Fruit fly (Drosophila melanogaster): ENCODE results near the gene per.

Gene per

dm6 chrX:2659430-2660075 is 25.8 kb upstream of the per start (continued):
- TF ChIP-seq zfh1 (GFP tag; IDR thresholded peaks at IDR 0.05) (0 out of 3 replicates have a peak, but pooled peaks have one; percentile 3), CG6765 (GFP tag; optimal IDR thresholded peaks at IDR 0.05) (no peak), CG15479 (GFP tag; optimal IDR thresholded peaks at IDR 0.05) (no peak), p53 (GFP tag; optimal IDR thresholded peaks at IDR 0.05) (no peak), Dfd (GFP tag; optimal IDR thresholded peaks at IDR 0.05) (no peak), D (optimal IDR thresholded peaks at IDR 0.05) (no peak), D (GFP tag; optimal IDR thresholded peaks at IDR 0.05) (no peak), crc (GFP tag; optimal IDR thresholded peaks at IDR 0.05) (no peak), BtbVII (GFP tag; optimal IDR thresholded peaks at IDR 0.05) (no peak), Ravus (GFP tag; IDR thresholded peaks at IDR 0.05) (no peak), CG33213 (GFP tag; optimal IDR thresholded peaks at IDR 0.05) (no peak), CG12071 (GFP tag; optimal IDR thresholded peaks at IDR 0.05) (no peak), gsb (GFP tag; IDR thresholded peaks at IDR 0.05) (no peak), hkb (optimal IDR thresholded peaks at IDR 0.05) (no peak), hkb (GFP tag; IDR thresholded peaks at IDR 0.05) (no peak), CG7357 (GFP tag; IDR thresholded peaks at IDR 0.05) (no peak)

dm6 chrX:2661758-2662157 is 23.6 kb upstream of the per start:
- TF ChIP-seq crol (GFP tag; IDR thresholded peaks at IDR 0.05) (peak; percentile 81), CG6813 (GFP tag; optimal IDR thresholded peaks at IDR 0.05) (no peak), sens (GFP tag) (peak; percentile 49), tll (GFP tag; optimal IDR thresholded peaks at IDR 0.05) (no peak), ci (GFP tag; IDR thresholded peaks at IDR 0.05) (0 out of 3 replicates have a peak, but pooled peaks have one; percentile 43), CG8290 (GFP tag; optimal IDR thresholded peaks at IDR 0.05) (no peak), CG8290 (tag; optimal IDR thresholded peaks at IDR 0.05) (peak in 1 of 2 experiments; percentile 6), gsb (GFP tag; IDR thresholded peaks at IDR 0.05) (no peak), CG31365 (tag; optimal IDR thresholded peaks at IDR 0.05) (no peak), Drgx (GFP tag; IDR thresholded peaks at IDR 0.05) (no peak), CG1603 (tag; optimal IDR thresholded peaks at IDR 0.05) (no peak), slou (GFP tag; optimal IDR thresholded peaks at IDR 0.05) (no peak), sna (GFP tag; IDR thresholded peaks at IDR 0.05; ENCODE audit: partially characterized antibody) (no peak)

dm6 chrX:2662540-2663133 is 22.7 kb upstream of the per start:
- TF ChIP-seq CG4707 (GFP tag; optimal IDR thresholded peaks at IDR 0.05) (no peak), jing (GFP tag; optimal IDR thresholded peaks at IDR 0.05) (no peak), zfh1 (GFP tag; IDR thresholded peaks at IDR 0.05) (0 out of 3 replicates have a peak, but pooled peaks have one; percentile 12), pan (optimal IDR thresholded peaks at IDR 0.05) (no peak), pan (GFP tag; optimal IDR thresholded peaks at IDR 0.05 in 1 of 2, IDR thresholded peaks at IDR 0.05 in 1 of 2) (peak in 1 of 2 experiments; percentile 7)

dm6 chrX:2663416-2663815 is 22.0 kb upstream of the per start:
- TF ChIP-seq nerfin-1 (tag; optimal IDR thresholded peaks at IDR 0.05) (no peak), Doc3 (GFP tag; IDR thresholded peaks at IDR 0.05; ENCODE audit: partially characterized antibody) (no peak), Dip3 (GFP tag; optimal IDR thresholded peaks at IDR 0.05) (no peak), CG4360 (GFP tag; IDR thresholded peaks at IDR 0.05) (no peak), Med (GFP tag) (peak; percentile 35), CG11398 (GFP tag; optimal IDR thresholded peaks at IDR 0.05) (no peak), CG2120 (GFP tag; optimal IDR thresholded peaks at IDR 0.05) (peak; percentile 2), CG8765 (GFP tag; IDR thresholded peaks at IDR 0.05) (no peak), tll (GFP tag; optimal IDR thresholded peaks at IDR 0.05) (no peak), CG13296 (GFP tag; optimal IDR thresholded peaks at IDR 0.05) (peak; percentile 30), CG13894 (tag; optimal IDR thresholded peaks at IDR 0.05) (no peak), schlank (tag; optimal IDR thresholded peaks at IDR 0.05) (peak; percentile 30), bsh (GFP tag; optimal IDR thresholded peaks at IDR 0.05) (no peak), unc-4 (GFP tag; IDR thresholded peaks at IDR 0.05; ENCODE audit: partially characterized antibody) (no peak), Hmr (GFP tag; optimal IDR thresholded peaks at IDR 0.05) (peak; percentile 50), ac (GFP tag; optimal IDR thresholded peaks at IDR 0.05) (no peak)

Measured in whole organism, embryonic.